Worm (Caenorhabditis elegans): ENCODE data around the gene unc-33.

unc-33 gene

ce11 chrIV:3478911-3479385 is 37.7 kb upstream of the unc-33 start, which contains the start of the genes srz-70 and C09G12.5:
srz-70 (minus strand) TSS chrIV:3479011.
C09G12.5 (plus strand) TSS chrIV:3479335.
- TF ChIP-seq nfya-1 (tag; optimal IDR thresholded peaks at IDR 0.05; ENCODE audit: insufficient read depth) (no peak), unc-62 (GFP tag; optimal IDR thresholded peaks at IDR 0.05) (no peak), tbx-2 (tag; optimal IDR thresholded peaks at IDR 0.05) (no peak), egl-27 (tag; optimal IDR thresholded peaks at IDR 0.05) (no peak)

ce11 chrIV:3481760-3482159 is 34.9 kb upstream of the unc-33 start, which contains the start of gene srz-37:
srz-37 (minus strand) TSS chrIV:3481860.
- TF ChIP-seq nhr-11 (tag; optimal IDR thresholded peaks at IDR 0.05), result no peak
- no peak for TF ChIP-seq fos-1 (tag; optimal IDR thresholded peaks at IDR 0.05)

- no peak for TF ChIP-seq sea-2 (GFP tag; optimal IDR thresholded peaks at IDR 0.05)
- TF ChIP-seq jun-1 (tag; optimal IDR thresholded peaks at IDR 0.05), result no peak
- TF ChIP-seq ceh-82 (tag; optimal IDR thresholded peaks at IDR 0.05), result no peak
- TF ChIP-seq mdl-1 (tag; optimal IDR thresholded peaks at IDR 0.05), result no peak
- no peak for TF ChIP-seq elt-1 (tag; optimal IDR thresholded peaks at IDR 0.05)
- no peak for TF ChIP-seq ceh-16 (tag; optimal IDR thresholded peaks at IDR 0.05)
- TF ChIP-seq nfya-1 (tag; optimal IDR thresholded peaks at IDR 0.05; ENCODE audit: insufficient read depth), result no peak
- TF ChIP-seq nhr-67 (tag; optimal IDR thresholded peaks at IDR 0.05), result no peak
- no peak for TF ChIP-seq lsy-12 (tag; optimal IDR thresholded peaks at IDR 0.05)
- TF ChIP-seq lin-39 (tag; optimal IDR thresholded peaks at IDR 0.05), result no peak
- no peak for TF ChIP-seq unc-62 (GFP tag; optimal IDR thresholded peaks at IDR 0.05)
- no peak for TF ChIP-seq tbx-2 (tag; optimal IDR thresholded peaks at IDR 0.05)
- no peak for TF ChIP-seq nhr-76 (tag; optimal IDR thresholded peaks at IDR 0.05)
- no peak for TF ChIP-seq zag-1 (tag; optimal IDR thresholded peaks at IDR 0.05)
- no peak for TF ChIP-seq ceh-9 (tag; optimal IDR thresholded peaks at IDR 0.05)
- TF ChIP-seq eor-1 (tag; optimal IDR thresholded peaks at IDR 0.05), result no peak
- TF ChIP-seq ZK546.5 (tag; optimal IDR thresholded peaks at IDR 0.05), result no peak
- no peak for TF ChIP-seq pqm-1 (tag; optimal IDR thresholded peaks at IDR 0.05)
- TF ChIP-seq daf-12 (tag; optimal IDR thresholded peaks at IDR 0.05), result no peak
Observed at ce11 chrIV:3482195-3482959, 34.3 kb upstream of the unc-33 start, which contains the start of gene srz-82. srz-82 (plus strand) TSS chrIV:3482895.

ce11 chrIV:3491477-3491876 is 25.2 kb upstream of the unc-33 start, which contains the start of gene srz-78:
srz-78 (plus strand) TSS chrIV:3491777.
- no peak for TF ChIP-seq elt-3 (tag; optimal IDR thresholded peaks at IDR 0.05)
- TF ChIP-seq elt-1 (tag; optimal IDR thresholded peaks at IDR 0.05), result no peak
- TF ChIP-seq ZK546.5 (tag; optimal IDR thresholded peaks at IDR 0.05), result no peak
- TF ChIP-seq fos-1 (tag; optimal IDR thresholded peaks at IDR 0.05), result no peak
- no peak for TF ChIP-seq nhr-67 (tag; optimal IDR thresholded peaks at IDR 0.05)
- TF ChIP-seq nhr-77 (tag; optimal IDR thresholded peaks at IDR 0.05), result no peak
- no peak for TF ChIP-seq pqm-1 (tag; optimal IDR thresholded peaks at IDR 0.05)
- TF ChIP-seq sea-2 (GFP tag; optimal IDR thresholded peaks at IDR 0.05), result no peak
- no peak for TF ChIP-seq elt-2 (tag; optimal IDR thresholded peaks at IDR 0.05)

- no peak for TF ChIP-seq nhr-28 (tag; optimal IDR thresholded peaks at IDR 0.05)
- TF ChIP-seq nhr-67 (tag; optimal IDR thresholded peaks at IDR 0.05), result no peak
- TF ChIP-seq nhr-23 (tag; optimal IDR thresholded peaks at IDR 0.05), result no peak
- no peak for TF ChIP-seq elt-1 (tag; optimal IDR thresholded peaks at IDR 0.05)
- TF ChIP-seq fkh-2 (tag; optimal IDR thresholded peaks at IDR 0.05), result no peak
- no peak for TF ChIP-seq nhr-12 (tag; optimal IDR thresholded peaks at IDR 0.05)
- TF ChIP-seq ceh-16 (tag; optimal IDR thresholded peaks at IDR 0.05), result no peak
- no peak for TF ChIP-seq elt-2 (tag; optimal IDR thresholded peaks at IDR 0.05)
- TF ChIP-seq egl-27 (tag; optimal IDR thresholded peaks at IDR 0.05), result no peak
- no peak for TF ChIP-seq mml-1 (tag; optimal IDR thresholded peaks at IDR 0.05)
- no peak for TF ChIP-seq nhr-237 (tag; optimal IDR thresholded peaks at IDR 0.05)
- no peak for TF ChIP-seq snpc-4 (tag; optimal IDR thresholded peaks at IDR 0.05)
- TF ChIP-seq nhr-77 (tag; optimal IDR thresholded peaks at IDR 0.05), result no peak
- no peak for TF ChIP-seq ceh-9 (tag; optimal IDR thresholded peaks at IDR 0.05)
- TF ChIP-seq fos-1 (tag; optimal IDR thresholded peaks at IDR 0.05), result no peak
- no peak for TF ChIP-seq ZK546.5 (tag; optimal IDR thresholded peaks at IDR 0.05)
- TF ChIP-seq jun-1 (tag; optimal IDR thresholded peaks at IDR 0.05), result no peak
- TF ChIP-seq ztf-11 (tag; optimal IDR thresholded peaks at IDR 0.05), result no peak
- no peak for TF ChIP-seq unc-62 (GFP tag; optimal IDR thresholded peaks at IDR 0.05)
Observed at ce11 chrIV:3493310-3493709, 23.4 kb upstream of the unc-33 start, which contains the start of gene srz-79. srz-79 (plus strand) TSS chrIV:3493610.
